Fruit fly (Drosophila melanogaster) whole organism, embryonic: ENCODE data around the gene CG14439.

Experiments used
- CG1024 ChIP-seq: fragments of 200-800 bp; sonication (Bioruptor generic); IDR thresholded peaks from 2 replicates; pipeline ENCODE4 v1.3.6; 2022; ENCODE audit warnings: missing biosample characterization, missing genetic modification characterization
- CG10267 ChIP-seq: fragments of 200-800 bp; sonication (Bioruptor generic); optimal IDR thresholded peaks from 2 replicates; lab custom pipeline; 2018; ENCODE audit warnings: missing biosample characterization, mild to moderate bottlenecking, missing genetic modification characterization, moderate library complexity
- CG10959 ChIP-seq: fragments of 200-800 bp; sonication (Bioruptor generic); IDR thresholded peaks from 2 replicates; pipeline ENCODE4 v1.3.6; 2022; ENCODE audit warnings: missing biosample characterization, missing genetic modification characterization
- CG11695 ChIP-seq: fragments of 200-800 bp; sonication (Bioruptor generic); IDR thresholded peaks from 3 replicates; pipeline ENCODE4 v1.3.6; 2022; ENCODE audit warnings: missing biosample characterization, missing genetic modification characterization
- CG13296 ChIP-seq: fragments of 200-800 bp; sonication (Bioruptor generic); optimal IDR thresholded peaks from 3 replicates; lab custom pipeline; 2018; ENCODE audit warnings: missing biosample characterization, mild to moderate bottlenecking, missing genetic modification characterization
- CG13424 ChIP-seq: fragments of 200-800 bp; sonication (Bioruptor generic); optimal IDR thresholded peaks from 2 replicates; lab custom pipeline; 2019; ENCODE audit warnings: missing biosample characterization, mild to moderate bottlenecking, missing genetic modification characterization, moderate library complexity
- CG14441 ChIP-seq: fragments of 200-800 bp; sonication (Bioruptor generic); IDR thresholded peaks from 2 replicates; pipeline ENCODE4 v1.3.6; 2022; ENCODE audit warnings: missing biosample characterization, missing genetic modification characterization
- CG15514 ChIP-seq: fragments of 200-800 bp; sonication (Bioruptor generic); optimal IDR thresholded peaks from 3 replicates; lab custom pipeline; 2017; ENCODE audit warnings: missing biosample characterization, missing genetic modification characterization, mild to moderate bottlenecking, moderate library complexity, missing genetic modification reagents
- CG16863 ChIP-seq: fragments of 200-800 bp; sonication (Bioruptor generic); optimal IDR thresholded peaks from 3 replicates; lab custom pipeline; 2016; ENCODE audit warnings: missing biosample characterization, missing genetic modification characterization
- CG17186 ChIP-seq: fragments of 200-800 bp; sonication (Bioruptor generic); optimal IDR thresholded peaks from 3 replicates; lab custom pipeline; 2017; ENCODE audit warnings: missing biosample characterization, missing genetic modification reagents, missing genetic modification characterization
- CG17361 ChIP-seq: fragments of 200-800 bp; sonication (Bioruptor generic); IDR thresholded peaks from 3 replicates; pipeline ENCODE4 v1.3.6; 2022; ENCODE audit warnings: missing biosample characterization, missing genetic modification characterization
- CG17802 ChIP-seq: fragments of 200-800 bp; sonication (Bioruptor generic); optimal IDR thresholded peaks from 2 replicates; lab custom pipeline; 2018; ENCODE audit warnings: missing biosample characterization, mild to moderate bottlenecking, missing genetic modification characterization, moderate library complexity
- CG2129 ChIP-seq: fragments of 200-800 bp; sonication (Bioruptor generic); IDR thresholded peaks from 2 replicates; pipeline ENCODE4 v1.3.6; 2022; ENCODE audit warnings: missing biosample characterization, missing genetic modification characterization; ENCODE audit not compliant: partially characterized antibody
- CG32767 ChIP-seq: fragments of 200-800 bp; sonication (Bioruptor generic); IDR thresholded peaks from 2 replicates; pipeline ENCODE4 v1.3.6; 2022; ENCODE audit warnings: missing biosample characterization, missing genetic modification characterization
- CG3995 ChIP-seq: fragments of 200-800 bp; sonication (Bioruptor generic); optimal IDR thresholded peaks from 3 replicates; lab custom pipeline; 2016; ENCODE audit warnings: missing biosample characterization, missing genetic modification characterization
- CG4328 ChIP-seq: fragments of 200-800 bp; sonication (Bioruptor generic); optimal IDR thresholded peaks from 3 replicates; lab custom pipeline; 2017; ENCODE audit warnings: missing biosample characterization, missing genetic modification reagents, missing genetic modification characterization
- CG7357 ChIP-seq: fragments of 200-800 bp; sonication (Bioruptor generic); IDR thresholded peaks from 3 replicates; pipeline ENCODE4 v1.3.6; 2022; ENCODE audit warnings: missing biosample characterization, missing genetic modification characterization
- Dbx ChIP-seq: fragments of 200-800 bp; sonication (Bioruptor generic); IDR thresholded peaks from 3 replicates; pipeline ENCODE4 v1.3.6; 2022; ENCODE audit warnings: missing biosample characterization, missing genetic modification characterization
- Dip2 ChIP-seq: fragments of 200-800 bp; sonication (Bioruptor generic); IDR thresholded peaks from 2 replicates; pipeline ENCODE4 v1.3.6; 2022; ENCODE audit warnings: missing biosample characterization, missing genetic modification characterization
- Eip74EF ChIP-seq, 2 experiments: fragments of 200-800 bp in 1 of 2; fragments of >200 bp in 1 of 2; sonication (Bioruptor generic) in 1 of 2; optimal IDR thresholded peaks; 2 replicates each; lab custom pipeline; 2017 to 2019; ENCODE audit warnings: missing biosample characterization in 2 of 2, missing genetic modification characterization in 2 of 2, mild to moderate bottlenecking in 1 of 2, moderate library complexity in 1 of 2
- Ets65A ChIP-seq: fragments of 200-800 bp; sonication (Bioruptor generic); peaks from one replicate; lab custom pipeline; 2016; ENCODE audit warnings: missing biosample characterization, missing genetic modification characterization
- Ets97D ChIP-seq: fragments of 200-800 bp; sonication (Bioruptor generic); optimal IDR thresholded peaks from 3 replicates; lab custom pipeline; 2016; ENCODE audit warnings: missing biosample characterization, missing genetic modification characterization
- Hey ChIP-seq: fragments of 200-800 bp; sonication (Bioruptor generic); optimal IDR thresholded peaks from 3 replicates; lab custom pipeline; 2018; ENCODE audit warnings: missing biosample characterization, mild to moderate bottlenecking, missing genetic modification characterization
- HmgZ ChIP-seq: fragments of 200-800 bp; sonication (Bioruptor generic); optimal IDR thresholded peaks from 2 replicates; lab custom pipeline; 2018; ENCODE audit warnings: missing biosample characterization, mild to moderate bottlenecking, missing genetic modification characterization
- ase ChIP-seq: fragments of 200-800 bp; sonication (Bioruptor generic); IDR thresholded peaks from 3 replicates; pipeline ENCODE4 v1.3.6; 2022; ENCODE audit warnings: missing biosample characterization, missing genetic modification characterization
- ato ChIP-seq: fragments of 200-800 bp; sonication (Bioruptor generic); IDR thresholded peaks from 2 replicates; pipeline ENCODE4 v1.3.6; 2022; ENCODE audit warnings: missing biosample characterization, missing genetic modification characterization; ENCODE audit not compliant: partially characterized antibody
- bcd ChIP-seq: fragments of 200-800 bp; sonication (Bioruptor generic); optimal IDR thresholded peaks from 2 replicates; lab custom pipeline; 2017; ENCODE audit warnings: missing biosample characterization, mild to moderate bottlenecking, missing genetic modification characterization
- bigmax ChIP-seq: fragments of 200-800 bp; sonication (Bioruptor generic); optimal IDR thresholded peaks from 2 replicates; lab custom pipeline; 2018; ENCODE audit warnings: missing biosample characterization, mild to moderate bottlenecking, missing genetic modification characterization
- cato ChIP-seq: fragments of 200-800 bp; sonication (Bioruptor generic); optimal IDR thresholded peaks from 2 replicates; lab custom pipeline; 2016; ENCODE audit warnings: missing biosample characterization, missing genetic modification characterization, borderline replicate concordance
- croc ChIP-seq: fragments of 200-800 bp; sonication (Bioruptor generic); conservative IDR thresholded peaks from 3 replicates; pipeline ENCODE4 v1.3.6; 2022; ENCODE audit warnings: missing biosample characterization, missing genetic modification characterization
- dati ChIP-seq: fragments of 200-800 bp; sonication (Bioruptor generic); IDR thresholded peaks from 2 replicates; pipeline ENCODE4 v1.3.6; 2022; ENCODE audit warnings: missing biosample characterization, missing genetic modification characterization
- disco-r ChIP-seq: fragments of 200-800 bp; sonication (Bioruptor generic); optimal IDR thresholded peaks from 2 replicates; lab custom pipeline; 2016; ENCODE audit warnings: missing biosample characterization, missing genetic modification characterization
- eve ChIP-seq, 2 experiments: fragments of >200 bp; optimal IDR thresholded peaks; 2 replicates each; lab custom pipeline; 2017; ENCODE audit warnings: missing biosample characterization in 2 of 2, missing genetic modification characterization in 2 of 2
- ewg ChIP-seq: fragments of 200-800 bp; sonication (Bioruptor generic); optimal IDR thresholded peaks from 3 replicates; lab custom pipeline; 2017; ENCODE audit warnings: mild to moderate bottlenecking, missing biosample characterization, missing genetic modification reagents, missing genetic modification characterization
- lmd ChIP-seq: fragments of 200-800 bp; sonication (Bioruptor generic); IDR thresholded peaks from 2 replicates; pipeline ENCODE4 v1.3.6; 2022; ENCODE audit warnings: missing biosample characterization, missing genetic modification characterization
- luna ChIP-seq: fragments of 200-800 bp; sonication (Bioruptor generic); optimal IDR thresholded peaks from 2 replicates; lab custom pipeline; 2016; ENCODE audit warnings: missing biosample characterization, missing genetic modification characterization
- mld ChIP-seq: fragments of 200-800 bp; sonication (Bioruptor generic); IDR thresholded peaks from 3 replicates; pipeline ENCODE4 v1.3.6; 2022; ENCODE audit warnings: missing biosample characterization, missing genetic modification characterization; ENCODE audit not compliant: partially characterized antibody
- peb ChIP-seq: fragments of 200-800 bp; sonication (Bioruptor generic); IDR thresholded peaks from 2 replicates; pipeline ENCODE4 v1.3.6; 2022; ENCODE audit warnings: missing biosample characterization, missing genetic modification characterization
- pnt ChIP-seq: fragments of 200-800 bp; sonication (Bioruptor generic); optimal IDR thresholded peaks from 3 replicates; lab custom pipeline; 2016; ENCODE audit warnings: missing biosample characterization, missing genetic modification characterization
- pzg ChIP-seq: fragments of 200-800 bp; sonication (Bioruptor generic); optimal IDR thresholded peaks from 3 replicates; lab custom pipeline; 2018; ENCODE audit warnings: missing biosample characterization, mild to moderate bottlenecking, missing genetic modification characterization, moderate library complexity
- row ChIP-seq: fragments of 200-800 bp; sonication (Bioruptor generic); IDR thresholded peaks from 3 replicates; pipeline ENCODE4 v1.3.6; 2022; ENCODE audit warnings: missing biosample characterization, missing genetic modification characterization
- salm ChIP-seq: fragments of 200-800 bp; sonication (Bioruptor generic); optimal IDR thresholded peaks from 2 replicates; lab custom pipeline; 2018; ENCODE audit warnings: missing biosample characterization, mild to moderate bottlenecking, missing genetic modification characterization
- sc ChIP-seq, 3 experiments: fragments of >200 bp in 2 of 3; fragments of 200-800 bp in 1 of 3; sonication (Bioruptor generic) in 1 of 3; optimal IDR thresholded peaks; 2 replicates in 2 of 3; 3 replicates in 1 of 3; lab custom pipeline; 2017; ENCODE audit warnings: mild to moderate bottlenecking in 1 of 3, missing biosample characterization in 1 of 3, missing genetic modification characterization in 1 of 3, missing genetic modification reagents in 1 of 3
- schlank ChIP-seq: fragments of 200-800 bp; sonication (Bioruptor generic); optimal IDR thresholded peaks from 2 replicates; lab custom pipeline; 2018; ENCODE audit warnings: missing biosample characterization, mild to moderate bottlenecking, missing genetic modification characterization
- sna ChIP-seq: fragments of 200-800 bp; sonication (Bioruptor generic); IDR thresholded peaks from 2 replicates; pipeline ENCODE4 v1.3.6; 2022; ENCODE audit warnings: missing biosample characterization, missing genetic modification characterization; ENCODE audit not compliant: partially characterized antibody
- so ChIP-seq: fragments of 200-800 bp; sonication (Bioruptor generic); IDR thresholded peaks from 3 replicates; pipeline ENCODE4 v1.3.6; 2022; ENCODE audit warnings: missing biosample characterization, missing genetic modification characterization
- sr ChIP-seq: fragments of 200-800 bp; sonication (Bioruptor generic); IDR thresholded peaks from 3 replicates; pipeline ENCODE4 v1.3.6; 2022; ENCODE audit warnings: missing biosample characterization, missing genetic modification characterization
- tgo ChIP-seq: fragments of 200-800 bp; sonication (Bioruptor generic); IDR thresholded peaks from 3 replicates; pipeline ENCODE4 v1.3.6; 2022; ENCODE audit warnings: missing biosample characterization, missing genetic modification characterization
- vfl ChIP-seq: fragments of 200-800 bp; sonication (Bioruptor generic); optimal IDR thresholded peaks from 2 replicates; lab custom pipeline; 2016; ENCODE audit warnings: missing biosample characterization, missing genetic modification characterization
- zfh1 ChIP-seq: fragments of 200-800 bp; sonication (Bioruptor generic); IDR thresholded peaks from 3 replicates; pipeline ENCODE4 v1.3.6; 2022; ENCODE audit warnings: missing biosample characterization, missing genetic modification characterization

The CG14439 gene

DNA sequence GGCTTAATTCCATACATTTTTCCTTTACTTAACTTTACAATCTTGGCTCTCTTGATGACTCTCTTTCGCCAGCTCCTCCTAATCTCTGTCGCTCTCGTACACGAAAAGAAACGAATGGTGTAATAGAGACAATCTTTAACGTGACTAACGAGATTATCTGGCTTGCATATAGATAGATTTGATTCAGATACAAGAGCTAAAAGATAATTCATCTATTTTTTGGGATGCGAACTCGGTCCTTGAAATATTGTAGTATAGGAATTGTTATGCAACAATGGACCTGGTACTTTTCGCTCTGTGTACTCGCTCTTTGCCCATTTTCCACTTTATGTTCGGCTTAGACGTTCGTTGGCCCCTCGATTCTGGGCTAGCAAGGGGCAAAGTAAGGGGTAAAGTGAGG, 36.0 kb upstream of the CG14439 start (continued):
- TF ChIP-seq sna (GFP tag; lab: Robert Waterston, UW) (no peak), CG4328 (GFP tag; lab: Kevin White, UChicago) (peak; percentile 63), HmgZ (tag; lab: Kevin White, UChicago) (peak; percentile 75), pzg (GFP tag; lab: Kevin White, UChicago) (no peak), Dbx (GFP tag; lab: Robert Waterston, UW) (peak; percentile 65; the same call in 2 of the 3 replicates), sr (GFP tag; lab: Robert Waterston, UW) (0 out of 3 replicates have a peak, but pooled peaks have one; percentile 30), tgo (GFP tag; lab: Robert Waterston, UW) (peak; percentile 79), CG11695 (GFP tag; lab: Robert Waterston, UW) (peak; percentile 80), CG17186 (peak; percentile 43), CG17361 (GFP tag; lab: Robert Waterston, UW) (peak; percentile 76), zfh1 (GFP tag; lab: Robert Waterston, UW) (peak; percentile 72), CG17802 (peak; percentile 43), Eip74EF (GFP tag; optimal IDR thresholded peaks at IDR 0.05; lab: Kevin White, UChicago) (peak in 1 of 2 experiments; percentile 79), salm (tag; lab: Kevin White, UChicago) (peak; percentile 70), luna (GFP tag; lab: Kevin White, UChicago) (peak; percentile 35), ato (no peak), peb (GFP tag; lab: Robert Waterston, UW) (peak; percentile 27; the same call in 1 of the 2 replicates), vfl (GFP tag; lab: Kevin White, UChicago) (peak; percentile 49), Ets97D (GFP tag; lab: Kevin White, UChicago) (peak; percentile 20), CG2129 (GFP tag; lab: Robert Waterston, UW) (no peak), CG16863 (GFP tag; lab: Kevin White, UChicago) (peak; percentile 82), ase (GFP tag; lab: Robert Waterston, UW) (peak; percentile 44; the same call in 1 of the 3 replicates), CG10267 (peak; percentile 72), CG3995 (GFP tag; lab: Kevin White, UChicago) (no peak), cato (GFP tag; lab: Kevin White, UChicago) (peak; percentile 49), ewg (peak; percentile 62), CG15514 (peak; percentile 75), sc (optimal IDR thresholded peaks at IDR 0.05; lab: Kevin White, UChicago) (no peak), sc (GFP tag; optimal IDR thresholded peaks at IDR 0.05; lab: Kevin White, UChicago) (peak; percentile 59), Dip2 (GFP tag; lab: Robert Waterston, UW) (no peak), eve (GFP tag; optimal IDR thresholded peaks at IDR 0.05; lab: Kevin White, UChicago) (peak in 1 of 2 experiments; percentile 90), CG10959 (GFP tag; lab: Robert Waterston, UW) (no peak), CG1024 (GFP tag; lab: Robert Waterston, UW) (peak; percentile 34; the same call in 1 of the 2 replicates), CG13424 (tag; lab: Kevin White, UChicago) (peak; percentile 79), CG14441 (GFP tag; lab: Robert Waterston, UW) (peak; percentile 86), Hey (tag; lab: Kevin White, UChicago) (no peak), lmd (GFP tag; lab: Robert Waterston, UW) (peak; percentile 83), bcd (peak; percentile 81), croc (peak; percentile 60; the same call in 2 of the 3 replicates), bigmax (GFP tag; lab: Kevin White, UChicago) (no peak), Ets65A (GFP tag; lab: Kevin White, UChicago) (peak; percentile 97), dati (0 out of 2 replicates have a peak, but pooled peaks have one; percentile 38), so (GFP tag; lab: Robert Waterston, UW) (peak; percentile 79; the same call in 2 of the 3 replicates), CG32767 (GFP tag; lab: Robert Waterston, UW) (0 out of 2 replicates have a peak, but pooled peaks have one; percentile 46), pnt (GFP tag; lab: Kevin White, UChicago) (peak; percentile 74), CG7357 (peak; percentile 30; the same call in 1 of the 3 replicates), CG13296 (GFP tag; lab: Kevin White, UChicago) (peak; percentile 70), schlank (tag; lab: Kevin White, UChicago) (peak; percentile 40), mld (GFP tag; lab: Robert Waterston, UW) (no peak), row (GFP tag; lab: Robert Waterston, UW) (peak; percentile 89), disco-r (peak; percentile 4)
